Worm (Caenorhabditis elegans) whole organism, L4/young adult: ENCODE measurements around the gene R160.6.
"Not testable (repeated sequence)": the region's sequence is repeated elsewhere in the genome, so short reads cannot be mapped to it uniquely, and the experiment has no call there.

ENCODE experiments used
- W03F9.2 ChIP-seq: fragments of 150-350 bp; optimal IDR thresholded peaks from 2 replicates; lab custom pipeline; 2014; ENCODE audit warnings: missing biosample characterization, missing genetic modification characterization
- dao-5 ChIP-seq: sonication (generic microtip); optimal IDR thresholded peaks from 2 replicates; lab custom pipeline; 2016; ENCODE audit warnings: missing genotype, missing genetic modification characterization, moderate library complexity, missing compliant biosample characterization
- him-1 ChIP-seq: sonication (generic microtip); optimal IDR thresholded peaks from 2 replicates; lab custom pipeline; 2016; ENCODE audit warnings: missing genotype, missing genetic modification reagents, missing genetic modification characterization, missing compliant biosample characterization

Gene R160.6

DNA sequence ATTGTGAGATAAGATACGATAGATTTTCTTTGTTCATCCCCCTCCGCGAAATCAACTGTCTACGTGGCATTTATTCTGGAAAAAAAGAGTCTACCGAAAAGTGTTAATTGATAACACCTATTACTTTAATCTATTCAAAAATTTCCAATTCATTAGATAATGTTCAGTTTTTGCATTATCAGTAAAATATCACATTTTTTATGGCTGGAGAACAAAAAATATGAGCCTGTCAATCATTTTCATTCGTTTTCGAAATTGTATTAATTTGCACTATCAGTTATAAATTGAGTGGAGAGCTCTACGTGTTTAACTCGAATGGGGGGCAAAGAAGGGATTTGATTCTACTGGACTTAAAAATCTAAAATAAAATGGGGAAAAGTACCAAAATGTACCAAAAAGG is 14.0 kb downstream of the R160.6 start:
- TF ChIP-seq him-1 (tag; lab: Kevin White, UChicago) (no peak), dao-5 (tag; lab: Kevin White, UChicago) (no peak), W03F9.2 (tag; lab: Kevin White, UChicago) (no peak)

DNA sequence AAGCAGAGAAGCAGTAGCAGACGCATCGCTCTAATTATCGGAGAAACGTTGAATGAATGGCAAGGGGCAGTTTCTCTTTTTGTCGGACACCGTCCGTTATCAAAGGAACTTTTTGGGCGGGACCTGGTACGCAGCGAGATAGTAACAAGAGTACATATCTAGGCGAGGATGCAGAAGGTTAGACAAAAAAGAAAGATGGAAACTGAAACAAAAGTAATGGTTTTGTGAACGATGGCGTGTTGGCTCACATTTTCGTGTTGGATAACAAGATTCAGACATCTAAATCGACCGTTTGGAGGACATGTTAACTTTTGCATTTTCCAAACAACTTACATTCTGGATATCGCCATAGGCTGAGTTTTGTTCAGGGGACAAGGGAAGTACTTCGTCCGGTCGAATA is 15.6 kb downstream of the R160.6 start, which contains the start of gene F14H12.6:
F14H12.6 (minus strand) TSS at position 101 of the 400 bp plus-strand sequence.
- TF ChIP-seq dao-5 (tag; lab: Kevin White, UChicago) (no peak), him-1 (tag; lab: Kevin White, UChicago) (no peak), W03F9.2 (tag; lab: Kevin White, UChicago) (no peak)

ce11 chrX:4353318-4353717 is 19.7 kb downstream of the R160.6 start, which contains the start of gene col-165:
Gene col-165 (plus strand): TSS chrX:4353618.
- TF ChIP-seq dao-5 (tag; lab: Kevin White, UChicago) = no peak
- TF ChIP-seq W03F9.2 (tag; lab: Kevin White, UChicago) = no peak
- TF ChIP-seq him-1 (tag; lab: Kevin White, UChicago) = no peak

DNA sequence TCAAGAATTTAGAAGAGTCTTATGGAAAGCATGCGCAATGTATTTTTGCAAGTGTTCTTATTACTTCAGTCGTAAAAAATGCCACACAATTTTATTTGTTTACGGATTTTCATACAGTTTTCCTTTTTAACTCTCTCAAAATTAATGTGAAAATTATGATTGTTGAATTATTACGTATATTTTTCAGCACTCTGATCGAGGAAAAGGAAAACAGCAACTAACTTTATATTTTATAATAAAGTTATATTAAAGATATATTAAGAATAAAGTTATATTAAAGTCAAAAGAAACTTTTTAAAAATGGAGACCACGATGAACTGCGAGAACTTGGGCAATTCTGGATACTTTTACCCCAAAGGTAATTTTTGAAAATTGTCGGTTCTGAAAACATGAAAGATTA is 22.8 kb downstream of the R160.6 start, which contains the start of gene F14H12.2:
F14H12.2 (plus strand) TSS at position 301 of the 400 bp plus-strand sequence.
- TF ChIP-seq dao-5 (tag; lab: Kevin White, UChicago) = no peak
- no peak for TF ChIP-seq W03F9.2 (tag; lab: Kevin White, UChicago)
- TF ChIP-seq him-1 (tag; lab: Kevin White, UChicago) = no peak

DNA sequence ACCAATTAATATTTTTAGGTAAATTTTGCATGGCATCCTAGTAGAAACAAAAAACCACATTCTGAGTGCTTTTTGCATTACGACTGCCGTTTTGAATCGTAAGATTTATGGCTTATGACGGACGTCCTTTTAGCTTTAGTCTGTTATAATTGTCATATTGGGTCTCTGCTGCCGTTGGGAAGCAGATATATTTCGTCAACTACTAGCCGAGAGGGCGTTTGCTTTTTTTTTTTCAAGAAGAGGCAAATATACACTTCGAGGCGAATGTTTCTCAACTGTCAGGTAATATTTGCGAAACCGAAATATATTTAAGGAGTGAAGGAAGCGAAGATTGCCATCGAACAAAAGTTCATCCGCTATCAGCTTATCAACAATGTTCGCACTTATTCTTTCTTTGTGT is 29.1 kb downstream of the R160.6 start, which contains the start of gene F14H12.3:
F14H12.3 (plus strand) TSS at position 301 of the 400 bp plus-strand sequence.
- no peak for TF ChIP-seq him-1 (tag; lab: Kevin White, UChicago)
- TF ChIP-seq W03F9.2 (tag; lab: Kevin White, UChicago) = no peak
- no peak for TF ChIP-seq dao-5 (tag; lab: Kevin White, UChicago)

ce11 chrX:4342730-4343129 is 30.3 kb downstream of the R160.6 start:
- TF ChIP-seq dao-5 (tag; lab: Kevin White, UChicago) (no peak), W03F9.2 (tag; lab: Kevin White, UChicago) (no peak), him-1 (tag; lab: Kevin White, UChicago) (no peak)

- TF ChIP-seq dao-5, him-1, W03F9.2 (tag; lab: Kevin White, UChicago): not testable (repeated sequence)
Observed at ce11 chrX:4339332-4339731, 33.7 kb downstream of the R160.6 start, which contains the start of gene cst-1. Gene cst-1 (plus strand): TSS chrX:4339632.

ce11 chrX:4335950-4336349 is 37.1 kb downstream of the R160.6 start, which contains the start of gene cst-2:
Gene cst-2 (minus strand): TSS chrX:4336050.
- TF ChIP-seq him-1, dao-5, W03F9.2 (tag; lab: Kevin White, UChicago): not testable (repeated sequence)

DNA sequence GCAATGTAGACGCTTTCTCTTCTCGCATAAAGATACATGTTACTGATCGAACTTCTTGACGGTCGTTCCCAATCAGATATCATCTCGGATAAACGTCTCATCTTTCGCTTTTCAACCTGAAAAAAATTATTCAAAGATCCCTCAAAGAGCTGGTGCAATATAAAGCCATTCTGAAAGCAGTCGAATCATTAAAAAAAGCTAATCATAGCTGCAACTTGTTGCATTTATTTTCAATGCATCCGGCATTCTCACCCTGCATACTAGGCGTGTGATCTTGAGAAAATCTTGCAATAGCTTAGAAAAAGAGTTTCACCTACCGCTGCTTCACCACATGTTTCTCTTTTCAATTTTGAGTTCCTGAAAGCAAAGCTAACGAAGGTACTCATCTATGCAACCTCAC is 40.7 kb downstream of the R160.6 start, which contains the start of gene C24A8.6:
C24A8.6 (minus strand) TSS at position 101 of the 400 bp plus-strand sequence.
- not testable (repeated sequence) for TF ChIP-seq W03F9.2, him-1, dao-5 (tag; lab: Kevin White, UChicago)

ce11 chrX:4328816-4329215 is 44.2 kb downstream of the R160.6 start, which contains the start of gene C24A8.5:
Gene C24A8.5 (minus strand): TSS chrX:4328916.
- TF ChIP-seq dao-5 (tag; lab: Kevin White, UChicago) (no peak), him-1 (tag; lab: Kevin White, UChicago) (no peak), W03F9.2 (tag; lab: Kevin White, UChicago) (no peak)

ce11 chrX:4322847-4323455 is 50.1 kb downstream of the R160.6 start:
- TF ChIP-seq dao-5 (tag; lab: Kevin White, UChicago) = no peak
- no peak for TF ChIP-seq him-1 (tag; lab: Kevin White, UChicago)
- TF ChIP-seq W03F9.2 (tag; lab: Kevin White, UChicago) = no peak
